Fruit fly (Drosophila melanogaster): ENCODE data around the gene Ref1.

dm6 chr3R:7075712-7076183 lies 4.4 kb downstream of the Ref1 start:
- TF ChIP-seq CG10348 (GFP tag; IDR thresholded peaks at IDR 0.05) (no peak), CG8301 (tag; optimal IDR thresholded peaks at IDR 0.05) (peak; percentile 91), Snoo (tag; optimal IDR thresholded peaks at IDR 0.05) (peak; percentile 93)

Measured in whole organism, pupa.